Worm (Caenorhabditis elegans) whole organism, early embryonic: Measurements from ENCODE around the gene M01F1.4.

Experiments
- B0310.2 ChIP-seq: sonication (generic microtip); optimal IDR thresholded peaks from 2 replicates; lab custom pipeline; 2016; ENCODE audit warnings: mild to moderate bottlenecking, missing genetic modification characterization, missing compliant biosample characterization
- ama-1 ChIP-seq: fragments of 150-350 bp; optimal IDR thresholded peaks from 2 replicates; lab custom pipeline; 2014
- ceh-36 ChIP-seq: sonication (generic microtip); optimal IDR thresholded peaks from 2 replicates; lab custom pipeline; 2016; ENCODE audit warnings: missing genetic modification characterization, inconsistent platforms, missing compliant biosample characterization
- ets-7 ChIP-seq: sonication (generic microtip); optimal IDR thresholded peaks from 2 replicates; lab custom pipeline; 2016; ENCODE audit warnings: missing genotype, missing genetic modification characterization, missing compliant biosample characterization
- flt-1 ChIP-seq: fragments of 200-800 bp; sonication (Bioruptor generic); IDR thresholded peaks from 2 replicates; pipeline ENCODE4 v1.3.6; 2022; ENCODE audit warnings: missing genetic modification characterization, missing compliant biosample characterization
- hmbx-1 ChIP-seq: sonication (generic microtip); optimal IDR thresholded peaks from 2 replicates; lab custom pipeline; 2016; ENCODE audit warnings: mild to moderate bottlenecking, missing genetic modification characterization, missing compliant biosample characterization
- sea-1 ChIP-seq: fragments of 200-800 bp; sonication (Bioruptor generic); conservative IDR thresholded peaks from 2 replicates; pipeline ENCODE4 v1.3.6; 2022; ENCODE audit warnings: missing genetic modification characterization, missing compliant biosample characterization
- tbx-11 ChIP-seq: fragments of 200-800 bp; sonication (Bioruptor generic); IDR thresholded peaks from 2 replicates; pipeline ENCODE4 v1.3.6; 2022; ENCODE audit warnings: missing genetic modification characterization, missing compliant biosample characterization
- tbx-37 ChIP-seq: fragments of 200-800 bp; sonication (Bioruptor generic); conservative IDR thresholded peaks from 2 replicates; pipeline ENCODE4 v1.3.6; 2022; ENCODE audit warnings: missing genetic modification reagents, missing genetic modification characterization, missing compliant biosample characterization

ce11 chrIII:3541539-3541938 is 31.7 kb upstream of the M01F1.4 start, which contains the start of gene ben-1:
- TF ChIP-seq ama-1, result no peak
- no peak for TF ChIP-seq tbx-37 (GFP tag; lab: Robert Waterston, UW)
- TF ChIP-seq ets-7 (tag; lab: Kevin White, UChicago), result no peak
- TF ChIP-seq flt-1 (GFP tag; lab: Robert Waterston, UW), result no peak
- TF ChIP-seq tbx-11 (GFP tag; lab: Robert Waterston, UW), result no peak
- no peak for TF ChIP-seq hmbx-1
- TF ChIP-seq sea-1 (GFP tag; lab: Robert Waterston, UW), result no peak
- TF ChIP-seq B0310.2 (tag; lab: Kevin White, UChicago), result no peak
- no peak for TF ChIP-seq ceh-36
